Fruit fly (Drosophila melanogaster): Measurements from ENCODE around the gene Inx5.

Gene Inx5

dm6 chrX:19165144-19166011, 5.3 kb downstream of the Inx5 start:
- TF ChIP-seq Dll (optimal IDR thresholded peaks at IDR 0.05) (no peak), pan (optimal IDR thresholded peaks at IDR 0.05) (no peak), psq (optimal IDR thresholded peaks at IDR 0.05) (no peak), CG8478 (optimal IDR thresholded peaks at IDR 0.05) (no peak), EcR (GFP tag; optimal IDR thresholded peaks at IDR 0.05) (no peak)

DNA sequence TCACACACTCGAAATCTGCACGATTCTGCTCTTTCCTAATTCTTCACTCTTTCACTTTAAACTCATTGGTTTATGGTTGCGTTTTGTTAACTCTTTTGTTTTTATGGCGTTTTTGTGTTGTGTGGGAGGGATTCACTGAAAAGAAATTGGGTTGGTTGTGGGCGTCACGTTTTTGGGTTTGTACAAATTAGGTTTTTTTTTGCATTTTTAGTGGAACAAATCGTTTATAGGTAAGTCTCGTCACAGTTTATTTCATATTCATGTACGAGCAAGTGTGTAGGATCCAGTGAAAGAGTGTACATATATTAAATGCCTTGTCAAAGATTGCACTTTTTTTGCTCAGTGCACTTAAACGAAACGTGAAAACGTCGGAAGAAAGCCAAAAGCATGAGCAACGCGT, 6.0 kb downstream of the Inx5 start:
- no peak for TF ChIP-seq EcR (GFP tag; optimal IDR thresholded peaks at IDR 0.05)
- no peak for TF ChIP-seq pan (optimal IDR thresholded peaks at IDR 0.05)
- no peak for TF ChIP-seq psq (optimal IDR thresholded peaks at IDR 0.05)
- no peak for TF ChIP-seq Dll (optimal IDR thresholded peaks at IDR 0.05)
- no peak for TF ChIP-seq CG8478 (optimal IDR thresholded peaks at IDR 0.05)
- no peak for TF ChIP-seq usp (GFP tag; optimal IDR thresholded peaks at IDR 0.05)

dm6 chrX:19163446-19163845, 7.2 kb downstream of the Inx5 start:
- TF ChIP-seq psq (optimal IDR thresholded peaks at IDR 0.05) (no peak), usp (GFP tag; optimal IDR thresholded peaks at IDR 0.05) (no peak), pan (optimal IDR thresholded peaks at IDR 0.05) (no peak), Dll (optimal IDR thresholded peaks at IDR 0.05) (no peak), EcR (GFP tag; optimal IDR thresholded peaks at IDR 0.05) (no peak), CG8478 (optimal IDR thresholded peaks at IDR 0.05) (no peak)

DNA sequence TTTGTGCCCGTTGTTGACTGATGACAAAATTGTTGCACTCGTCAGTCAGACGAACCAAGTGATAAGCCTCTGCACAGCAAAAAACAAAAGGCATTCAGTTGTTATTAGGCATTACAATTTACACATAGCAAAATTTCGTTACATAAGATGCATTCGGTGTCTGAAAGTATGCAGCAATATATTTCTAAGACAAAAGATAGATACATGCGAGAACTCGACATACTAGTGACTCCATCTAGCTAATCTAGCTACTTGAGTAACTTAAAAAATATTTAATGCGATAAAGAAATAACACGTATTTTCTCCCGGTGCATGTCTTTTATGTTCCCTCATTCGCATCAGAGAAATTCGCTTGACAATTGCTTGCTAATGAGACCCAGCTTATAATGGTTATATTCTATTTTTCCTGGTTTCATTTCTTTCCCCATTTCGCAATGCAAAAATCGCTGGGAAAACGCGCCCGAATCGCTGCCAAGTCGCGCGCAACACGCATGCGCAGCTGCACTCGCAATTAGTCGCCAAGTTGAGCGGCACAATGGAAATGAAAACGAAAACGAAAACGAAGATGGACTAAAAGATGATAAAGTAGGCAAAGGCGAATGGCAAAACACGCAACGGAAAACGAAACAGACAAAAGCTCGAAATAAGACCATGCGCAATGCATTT, 8.3 kb downstream of the Inx5 start:
- TF ChIP-seq pan (optimal IDR thresholded peaks at IDR 0.05) (no peak), EcR (GFP tag; optimal IDR thresholded peaks at IDR 0.05) (no peak), CG8478 (optimal IDR thresholded peaks at IDR 0.05) (no peak), psq (optimal IDR thresholded peaks at IDR 0.05) (no peak), usp (GFP tag; optimal IDR thresholded peaks at IDR 0.05) (no peak), Dll (optimal IDR thresholded peaks at IDR 0.05) (no peak)

dm6 chrX:19160635-19161407, 9.9 kb downstream of the Inx5 start:
- TF ChIP-seq pan (optimal IDR thresholded peaks at IDR 0.05): no peak
- TF ChIP-seq CG8478 (optimal IDR thresholded peaks at IDR 0.05): no peak
- no peak for TF ChIP-seq psq (optimal IDR thresholded peaks at IDR 0.05)
- TF ChIP-seq EcR (GFP tag; optimal IDR thresholded peaks at IDR 0.05): no peak
- no peak for TF ChIP-seq Dll (optimal IDR thresholded peaks at IDR 0.05)
- TF ChIP-seq usp (GFP tag; optimal IDR thresholded peaks at IDR 0.05): no peak

DNA sequence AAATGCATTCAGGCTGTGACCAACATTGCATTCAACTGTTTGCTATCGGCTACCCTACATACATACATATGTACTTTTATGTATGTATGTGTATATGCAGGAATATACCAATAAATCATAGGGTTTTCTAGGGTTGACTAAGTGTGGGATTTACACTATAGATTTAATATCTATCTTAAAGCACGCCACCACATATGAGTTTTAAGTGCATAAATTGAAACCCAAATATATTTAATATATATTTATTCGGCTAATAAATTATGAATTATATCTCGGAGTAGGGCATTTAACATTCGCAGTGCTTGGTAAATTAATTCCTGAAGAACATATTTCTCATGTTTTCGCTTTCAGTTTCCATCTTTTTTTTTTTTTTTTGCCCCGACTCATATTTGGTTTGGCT, 10.7 kb downstream of the Inx5 start:
- no peak for TF ChIP-seq pan (optimal IDR thresholded peaks at IDR 0.05)
- TF ChIP-seq usp (GFP tag; optimal IDR thresholded peaks at IDR 0.05): no peak
- no peak for TF ChIP-seq Dll (optimal IDR thresholded peaks at IDR 0.05)
- TF ChIP-seq psq (optimal IDR thresholded peaks at IDR 0.05): no peak
- TF ChIP-seq CG8478 (optimal IDR thresholded peaks at IDR 0.05): no peak
- TF ChIP-seq EcR (GFP tag; optimal IDR thresholded peaks at IDR 0.05): no peak

dm6 chrX:19158519-19159289, 12.0 kb downstream of the Inx5 start:
- TF ChIP-seq psq (optimal IDR thresholded peaks at IDR 0.05) (no peak), CG8478 (optimal IDR thresholded peaks at IDR 0.05) (no peak), EcR (GFP tag; optimal IDR thresholded peaks at IDR 0.05) (no peak), pan (optimal IDR thresholded peaks at IDR 0.05) (no peak), usp (GFP tag; optimal IDR thresholded peaks at IDR 0.05) (no peak), Dll (optimal IDR thresholded peaks at IDR 0.05) (no peak)

DNA sequence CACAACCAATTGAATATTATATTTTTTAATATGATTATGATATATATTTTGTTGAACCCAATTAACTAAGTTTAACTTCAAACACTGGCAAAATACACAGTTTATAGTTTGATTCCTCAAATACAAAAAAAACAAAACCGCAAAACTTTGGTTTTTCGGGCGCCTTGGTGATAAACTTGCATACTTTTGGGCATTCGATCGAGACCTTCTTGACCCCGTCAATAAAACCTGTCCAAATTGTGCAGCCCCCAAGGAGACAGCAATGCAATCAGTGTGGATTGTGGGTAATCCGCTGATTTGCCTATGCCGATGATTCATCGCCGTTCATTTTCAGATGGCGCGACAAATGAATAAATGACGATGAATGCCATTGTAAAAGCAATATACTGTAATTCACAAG, 13.2 kb downstream of the Inx5 start:
- TF ChIP-seq Dll (optimal IDR thresholded peaks at IDR 0.05): no peak

DNA sequence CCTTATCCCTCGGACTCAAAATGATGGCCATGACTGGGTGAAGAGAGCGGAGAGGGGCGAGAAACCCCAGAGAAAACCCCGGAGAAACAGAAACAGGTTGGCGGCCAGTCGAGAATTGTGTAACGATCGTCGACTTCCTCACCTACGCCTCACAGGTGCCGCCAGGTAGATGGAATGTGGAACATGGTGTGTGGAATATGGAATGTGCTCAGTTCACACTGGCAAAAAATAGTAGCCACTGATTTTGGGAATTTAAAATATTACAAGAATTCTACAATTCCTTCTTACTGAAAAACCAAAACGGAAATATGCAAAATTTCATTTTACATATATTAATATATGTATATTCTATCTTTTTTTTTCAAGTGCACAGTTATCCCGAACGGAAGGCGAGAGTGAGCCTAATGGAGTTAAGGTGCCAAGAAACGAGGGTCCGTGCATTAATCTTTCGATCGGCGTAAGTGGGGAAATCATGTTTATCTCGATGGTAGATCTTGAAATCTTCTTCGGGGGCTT, 14.7 kb downstream of the Inx5 start:
- TF ChIP-seq usp (GFP tag; optimal IDR thresholded peaks at IDR 0.05) (no peak), pan (optimal IDR thresholded peaks at IDR 0.05) (no peak), Dll (optimal IDR thresholded peaks at IDR 0.05) (no peak), psq (optimal IDR thresholded peaks at IDR 0.05) (no peak), CG8478 (optimal IDR thresholded peaks at IDR 0.05) (no peak), EcR (GFP tag; optimal IDR thresholded peaks at IDR 0.05) (no peak)

- no peak for TF ChIP-seq Dll (optimal IDR thresholded peaks at IDR 0.05)
- TF ChIP-seq EcR (GFP tag; optimal IDR thresholded peaks at IDR 0.05): peak in 1 of 2 experiments; percentile 62
Measured at dm6 chrX:19154998-19155397, 15.7 kb downstream of the Inx5 start.

DNA sequence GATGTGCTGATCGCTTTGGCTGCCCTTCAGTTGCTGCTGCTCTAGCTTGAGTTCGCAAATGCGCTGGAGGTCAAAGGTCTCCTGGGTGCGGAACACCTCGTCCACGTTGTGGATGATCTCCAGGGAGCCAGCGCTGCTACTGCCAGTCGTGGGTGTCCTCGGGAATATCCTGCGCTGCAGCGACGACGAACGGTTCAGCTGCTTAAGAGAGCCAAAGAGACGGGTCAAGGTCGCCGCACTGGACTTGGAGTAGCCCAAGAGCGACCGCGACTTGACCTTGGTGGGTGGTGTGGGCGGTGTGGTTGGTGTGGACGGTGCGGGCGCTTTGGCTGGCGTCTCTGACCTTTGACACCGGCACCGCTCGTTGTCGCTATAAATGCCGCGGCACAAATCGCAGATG, 16.4 kb downstream of the Inx5 start:
- TF ChIP-seq EcR (GFP tag; optimal IDR thresholded peaks at IDR 0.05): no peak
- TF ChIP-seq usp (GFP tag; optimal IDR thresholded peaks at IDR 0.05): no peak
- TF ChIP-seq CG8478 (optimal IDR thresholded peaks at IDR 0.05): no peak
- TF ChIP-seq psq (optimal IDR thresholded peaks at IDR 0.05): no peak
- no peak for TF ChIP-seq Dll (optimal IDR thresholded peaks at IDR 0.05)
- no peak for TF ChIP-seq pan (optimal IDR thresholded peaks at IDR 0.05)

Measured in whole organism.